Worm (Caenorhabditis elegans) whole organism, L3 larva: ENCODE measurements around the gene srh-78.

Source experiments
- aly-2 ChIP-seq: fragments of 150-350 bp; optimal IDR thresholded peaks from 2 replicates; lab custom pipeline; 2014; ENCODE audit warnings: missing biosample characterization, missing genetic modification characterization
- ama-1 ChIP-seq: fragments of 150-350 bp; optimal IDR thresholded peaks from 2 replicates; lab custom pipeline; 2018
- ceh-16 ChIP-seq: sonication (generic microtip); optimal IDR thresholded peaks from 2 replicates; lab custom pipeline; 2017; ENCODE audit warnings: missing biosample characterization, missing genetic modification characterization
- ceh-28 ChIP-seq: fragments of 150-350 bp; optimal IDR thresholded peaks from 2 replicates; lab custom pipeline; 2014; ENCODE audit warnings: missing biosample characterization, missing genetic modification reagents, missing genetic modification characterization
- ceh-82 ChIP-seq: fragments of 150-350 bp; optimal IDR thresholded peaks from 2 replicates; lab custom pipeline; 2014; ENCODE audit warnings: missing biosample characterization, missing genetic modification characterization
- ceh-9 ChIP-seq: sonication (generic microtip); optimal IDR thresholded peaks from 2 replicates; lab custom pipeline; 2018; ENCODE audit warnings: missing biosample characterization, missing genetic modification characterization
- egl-27 ChIP-seq: sonication (generic microtip); optimal IDR thresholded peaks from 4 replicates; lab custom pipeline; 2017; ENCODE audit warnings: missing biosample characterization, missing genetic modification reagents, missing genetic modification characterization
- egl-5 ChIP-seq: fragments of 150-350 bp; optimal IDR thresholded peaks from 2 replicates; lab custom pipeline; 2017; ENCODE audit warnings: missing biosample characterization, missing genetic modification reagents, missing genetic modification characterization, inconsistent platforms
- elt-1 ChIP-seq: fragments of 150-350 bp; optimal IDR thresholded peaks from 2 replicates; lab custom pipeline; 2014; ENCODE audit warnings: missing biosample characterization, missing genetic modification characterization
- elt-2 ChIP-seq: sonication (generic microtip); optimal IDR thresholded peaks from 2 replicates; lab custom pipeline; 2016; ENCODE audit warnings: missing genetic modification reagents, mild to moderate bottlenecking, missing genetic modification characterization, missing compliant biosample characterization
- eor-1 ChIP-seq, 2 experiments: fragments of 150-350 bp; optimal IDR thresholded peaks; 2 replicates each; lab custom pipeline; 2014 to 2018; ENCODE audit warnings: missing biosample characterization in 2 of 2, missing genetic modification characterization in 2 of 2
- fkh-10 ChIP-seq: sonication (generic microtip); optimal IDR thresholded peaks from 2 replicates; lab custom pipeline; 2017; ENCODE audit warnings: missing biosample characterization, missing genetic modification reagents, missing genetic modification characterization
- fkh-2 ChIP-seq: fragments of 150-350 bp; optimal IDR thresholded peaks from 2 replicates; lab custom pipeline; 2014; ENCODE audit warnings: missing biosample characterization, missing genetic modification reagents, missing genetic modification characterization
- fos-1 ChIP-seq: fragments of 150-350 bp; optimal IDR thresholded peaks from 2 replicates; lab custom pipeline; 2014; ENCODE audit warnings: missing biosample characterization, missing genetic modification characterization
- hmg-11 ChIP-seq: sonication (generic microtip); optimal IDR thresholded peaks from 2 replicates; lab custom pipeline; 2016; ENCODE audit warnings: missing genetic modification characterization, missing compliant biosample characterization
- jun-1 ChIP-seq: fragments of 150-350 bp; optimal IDR thresholded peaks from 2 replicates; lab custom pipeline; 2014; ENCODE audit warnings: missing biosample characterization, missing genetic modification reagents, missing genetic modification characterization
- lin-15B ChIP-seq: fragments of 150-350 bp; optimal IDR thresholded peaks from 2 replicates; lab custom pipeline; 2014; ENCODE audit warnings: missing biosample characterization, missing genetic modification characterization
- lin-39 ChIP-seq: fragments of 150-350 bp; optimal IDR thresholded peaks from 2 replicates; lab custom pipeline; 2018; ENCODE audit warnings: missing biosample characterization, missing genetic modification reagents, missing genetic modification characterization
- lsy-12 ChIP-seq: sonication (generic microtip); optimal IDR thresholded peaks from 2 replicates; lab custom pipeline; 2016; ENCODE audit warnings: mild to moderate bottlenecking, missing genetic modification characterization, missing compliant biosample characterization
- mdl-1 ChIP-seq: fragments of 150-350 bp; optimal IDR thresholded peaks from 2 replicates; lab custom pipeline; 2014; ENCODE audit warnings: missing biosample characterization, missing genetic modification characterization
- nfya-1 ChIP-seq: sonication (generic microtip); optimal IDR thresholded peaks from 2 replicates; lab custom pipeline; 2017; ENCODE audit warnings: missing genetic modification characterization, mild to moderate bottlenecking, missing compliant biosample characterization, antibody characterized with exemption, moderate library complexity; ENCODE audit not compliant: insufficient read depth
- nhr-12 ChIP-seq: fragments of 150-350 bp; optimal IDR thresholded peaks from 2 replicates; lab custom pipeline; 2014; ENCODE audit warnings: missing biosample characterization, missing genetic modification characterization
- nhr-23 ChIP-seq: fragments of 150-350 bp; optimal IDR thresholded peaks from 2 replicates; lab custom pipeline; 2014; ENCODE audit warnings: missing biosample characterization, missing genetic modification reagents, missing genetic modification characterization
- nhr-237 ChIP-seq: fragments of 150-350 bp; optimal IDR thresholded peaks from 2 replicates; lab custom pipeline; 2014; ENCODE audit warnings: missing biosample characterization, missing genetic modification characterization
- nhr-25 ChIP-seq: sonication (generic microtip); optimal IDR thresholded peaks from 2 replicates; lab custom pipeline; 2017; ENCODE audit warnings: missing biosample characterization, missing genetic modification characterization
- nhr-28 ChIP-seq: fragments of 150-350 bp; optimal IDR thresholded peaks from 2 replicates; lab custom pipeline; 2014; ENCODE audit warnings: missing biosample characterization, missing genetic modification characterization
- nhr-43 ChIP-seq: sonication (generic microtip); optimal IDR thresholded peaks from 2 replicates; lab custom pipeline; 2016; ENCODE audit warnings: mild to moderate bottlenecking, missing genetic modification characterization, missing compliant biosample characterization; ENCODE audit not compliant: poor library complexity, severe bottlenecking
- nhr-67 ChIP-seq: fragments of 150-350 bp; optimal IDR thresholded peaks from 2 replicates; lab custom pipeline; 2014; ENCODE audit warnings: missing biosample characterization, missing genetic modification characterization
- nhr-77 ChIP-seq: fragments of 150-350 bp; optimal IDR thresholded peaks from 2 replicates; lab custom pipeline; 2014; ENCODE audit warnings: missing biosample characterization, missing genetic modification characterization
- pha-4 ChIP-seq: fragments of 150-350 bp; optimal IDR thresholded peaks from 2 replicates; lab custom pipeline; 2014; ENCODE audit warnings: missing biosample characterization, missing genetic modification reagents, missing genetic modification characterization
- pqm-1 ChIP-seq: fragments of 150-350 bp; optimal IDR thresholded peaks from 2 replicates; lab custom pipeline; 2017; ENCODE audit warnings: missing biosample characterization, missing genetic modification characterization, inconsistent platforms
- sea-2 ChIP-seq: fragments of 150-350 bp; sonication (generic microtip); optimal IDR thresholded peaks from 4 replicates; lab custom pipeline; 2014; ENCODE audit warnings: missing biosample characterization, missing genetic modification reagents, missing genetic modification characterization
- skn-1 ChIP-seq: fragments of 150-350 bp; optimal IDR thresholded peaks from 2 replicates; lab custom pipeline; 2014; ENCODE audit warnings: missing biosample characterization, missing genetic modification characterization
- snpc-4 ChIP-seq: fragments of 150-350 bp; optimal IDR thresholded peaks from 2 replicates; lab custom pipeline; 2014; ENCODE audit warnings: missing biosample characterization, missing genetic modification characterization
- zag-1 ChIP-seq: fragments of 150-350 bp; optimal IDR thresholded peaks from 2 replicates; lab custom pipeline; 2014; ENCODE audit warnings: missing biosample characterization, missing genetic modification characterization
- ztf-11 ChIP-seq: fragments of 150-350 bp; optimal IDR thresholded peaks from 2 replicates; lab custom pipeline; 2014; ENCODE audit warnings: missing biosample characterization, missing genetic modification characterization
- ztf-4 ChIP-seq: fragments of 150-350 bp; optimal IDR thresholded peaks from 2 replicates; lab custom pipeline; 2014; ENCODE audit warnings: missing biosample characterization, missing genetic modification characterization

Gene srh-78

ce11 chrV:238094-238493, 21.1 kb downstream of the srh-78 start, which contains the start of gene R02C2.1:
TSS of gene R02C2.1 (minus strand) at chrV:238194.
- TF ChIP-seq nhr-237 (tag; lab: Kevin White, UChicago) (no peak), mdl-1 (tag; lab: Kevin White, UChicago) (no peak), lsy-12 (tag; lab: Kevin White, UChicago) (no peak), ztf-11 (tag; lab: Kevin White, UChicago) (no peak), snpc-4 (tag; lab: Kevin White, UChicago) (no peak), lin-39 (tag; lab: Kevin White, UChicago) (no peak), eor-1 (tag; optimal IDR thresholded peaks at IDR 0.05; lab: Kevin White, UChicago) (no peak), fkh-10 (GFP tag; lab: Kevin White, UChicago) (no peak), fos-1 (tag; lab: Kevin White, UChicago) (no peak), nhr-12 (no peak), nhr-43 (tag; lab: Kevin White, UChicago) (no peak), nhr-77 (tag; lab: Kevin White, UChicago) (no peak), pqm-1 (no peak), ceh-9 (tag; lab: Kevin White, UChicago) (no peak), egl-5 (tag; lab: Kevin White, UChicago) (no peak), fkh-2 (tag; lab: Kevin White, UChicago) (no peak), nhr-28 (no peak), aly-2 (tag; lab: Kevin White, UChicago) (no peak), nhr-23 (tag; lab: Kevin White, UChicago) (no peak)

- TF ChIP-seq eor-1 (tag; optimal IDR thresholded peaks at IDR 0.05; lab: Kevin White, UChicago) (no peak), egl-27 (no peak), pqm-1 (no peak), nhr-67 (no peak), pha-4 (tag; lab: Kevin White, UChicago) (no peak), ztf-4 (tag; lab: Kevin White, UChicago) (no peak), elt-1 (no peak), nhr-12 (no peak), ceh-16 (no peak)
Measured at ce11 chrV:240287-240686, 23.3 kb downstream of the srh-78 start, which contains the start of gene txt-2. TSS of gene txt-2 (minus strand) at chrV:240500.

- TF ChIP-seq lin-15B (tag; lab: Kevin White, UChicago) = no peak
- TF ChIP-seq ama-1 = no peak
- TF ChIP-seq fkh-2 (tag; lab: Kevin White, UChicago) = no peak
- TF ChIP-seq pqm-1 = no peak
- TF ChIP-seq nfya-1 = no peak
- no peak for TF ChIP-seq jun-1 (tag; lab: Kevin White, UChicago)
- TF ChIP-seq fkh-10 (GFP tag; lab: Kevin White, UChicago) = no peak
- TF ChIP-seq fos-1 (tag; lab: Kevin White, UChicago) = no peak
- TF ChIP-seq zag-1 (tag; lab: Kevin White, UChicago) = no peak
- no peak for TF ChIP-seq skn-1
- no peak for TF ChIP-seq ceh-9 (tag; lab: Kevin White, UChicago)
- TF ChIP-seq ceh-82 = no peak
- TF ChIP-seq aly-2 (tag; lab: Kevin White, UChicago) = no peak
- TF ChIP-seq pha-4 (tag; lab: Kevin White, UChicago) = no peak
- no peak for TF ChIP-seq snpc-4 (tag; lab: Kevin White, UChicago)
- TF ChIP-seq elt-1 = no peak
- TF ChIP-seq sea-2 = no peak
- no peak for TF ChIP-seq hmg-11 (tag; lab: Kevin White, UChicago)
- no peak for TF ChIP-seq eor-1 (tag; optimal IDR thresholded peaks at IDR 0.05; lab: Kevin White, UChicago)
- no peak for TF ChIP-seq lin-39 (tag; lab: Kevin White, UChicago)
- TF ChIP-seq, all 47 proteins: peak for 0
Measured at ce11 chrV:242518-242917, 25.6 kb downstream of the srh-78 start, which contains the start of gene R02C2.7. TSS of gene R02C2.7 (minus strand) at chrV:242618.

ce11 chrV:246097-246496, 29.1 kb downstream of the srh-78 start, which contains the start of gene kin-34:
TSS of gene kin-34 (minus strand) at chrV:246197.
- TF ChIP-seq snpc-4 (tag; lab: Kevin White, UChicago) = no peak
- TF ChIP-seq mdl-1 (tag; lab: Kevin White, UChicago) = no peak
- TF ChIP-seq nhr-237 (tag; lab: Kevin White, UChicago) = no peak
- no peak for TF ChIP-seq ceh-28 (tag; lab: Kevin White, UChicago)
- no peak for TF ChIP-seq lin-15B (tag; lab: Kevin White, UChicago)
- no peak for TF ChIP-seq elt-2
- no peak for TF ChIP-seq nhr-25 (tag; lab: Kevin White, UChicago)
- no peak for TF ChIP-seq nhr-23 (tag; lab: Kevin White, UChicago)
